Worm (Caenorhabditis elegans): ENCODE results near the gene C33G8.13.

DNA sequence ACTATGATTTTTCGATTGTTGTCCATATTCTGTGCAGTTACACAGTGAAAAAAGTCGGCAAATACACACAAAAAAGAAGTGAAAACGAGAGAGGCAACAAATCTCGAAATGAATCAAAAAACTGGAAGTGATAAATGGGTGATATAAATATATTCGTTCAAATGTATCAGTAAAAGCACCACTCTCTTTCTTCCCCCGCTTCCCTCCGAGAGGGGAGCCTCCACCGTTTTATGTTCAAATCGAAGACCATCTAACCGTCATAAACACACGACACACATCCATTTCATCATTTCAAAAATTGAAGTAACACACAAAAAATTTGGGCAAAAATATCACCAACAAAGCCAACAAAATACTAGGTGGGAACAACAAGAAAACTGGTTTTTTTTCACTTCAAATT, 11.3 kb upstream of the C33G8.13 start, which contains the start of gene F20A1.6:
- TF ChIP-seq ref-1 (GFP tag; conservative IDR thresholded peaks at IDR 0.05) (no peak), ztf-29 (GFP tag; IDR thresholded peaks at IDR 0.05) (no peak), flt-1 (GFP tag; IDR thresholded peaks at IDR 0.05) (no peak), cog-1 (tag; optimal IDR thresholded peaks at IDR 0.05) (no peak), tab-1 (GFP tag; IDR thresholded peaks at IDR 0.05) (no peak), ztf-23 (GFP tag; IDR thresholded peaks at IDR 0.05) (no peak), T22C8.4 (GFP tag; IDR thresholded peaks at IDR 0.05) (no peak), klf-2 (GFP tag; conservative IDR thresholded peaks at IDR 0.05) (no peak), med-1 (GFP tag; optimal IDR thresholded peaks at IDR 0.05; ENCODE audit: insufficient read depth) (no peak)

All from whole organism, midembryonic.